Worm (Caenorhabditis elegans): Measurements from ENCODE around the gene clec-65.

clec-65 gene

ce11 chrII:12896666-12897065 is 4.5 kb upstream of the clec-65 start:
- TF ChIP-seq ceh-28 (tag; optimal IDR thresholded peaks at IDR 0.05) (no peak), vab-7 (GFP tag; IDR thresholded peaks at IDR 0.05) (no peak), Y75B8A.6 (GFP tag; IDR thresholded peaks at IDR 0.05) (no peak), set-16 (GFP tag; IDR thresholded peaks at IDR 0.05) (peak; percentile 56)

- TF ChIP-seq tag-97 (GFP tag; IDR thresholded peaks at IDR 0.05) (no peak), mes-2 (tag; optimal IDR thresholded peaks at IDR 0.05; ENCODE audit: poor library complexity, severe bottlenecking) (peak; percentile 2), ceh-82 (tag; optimal IDR thresholded peaks at IDR 0.05) (no peak), nhr-111 (GFP tag; optimal IDR thresholded peaks at IDR 0.05) (no peak), mdt-29 (GFP tag; IDR thresholded peaks at IDR 0.05) (no peak), lin-15B (tag; optimal IDR thresholded peaks at IDR 0.05) (no peak), Y105C5A.15 (GFP tag; IDR thresholded peaks at IDR 0.05) (no peak), nhr-77 (tag; optimal IDR thresholded peaks at IDR 0.05) (peak; percentile 42), aha-1 (tag) (peak; percentile 93)
Measured at ce11 chrII:12897361-12897760, 3.8 kb upstream of the clec-65 start.

- no peak for TF ChIP-seq tra-1 (GFP tag; IDR thresholded peaks at IDR 0.05)
Measured at ce11 chrII:12897942-12898341, 3.2 kb upstream of the clec-65 start, which contains the start of gene clec-64. Gene clec-64, plus strand, starts transcription at chrII:12898242.

ce11 chrII:12904174-12904573 is 3.0 kb downstream of the clec-65 start, which contains the start of gene clec-66:
Gene clec-66, plus strand, starts transcription at chrII:12904398.
- TF ChIP-seq F44E2.7 (GFP tag; IDR thresholded peaks at IDR 0.05) (no peak), mep-1 (tag; optimal IDR thresholded peaks at IDR 0.05) (no peak), daf-16 (GFP tag; optimal IDR thresholded peaks at IDR 0.05) (no peak), daf-16 (tag; optimal IDR thresholded peaks at IDR 0.05) (no peak), ztf-11 (tag; optimal IDR thresholded peaks at IDR 0.05) (no peak), ZK337.2 (GFP tag; IDR thresholded peaks at IDR 0.05) (no peak), dmd-6 (GFP tag; IDR thresholded peaks at IDR 0.05) (peak; percentile 47; the same call in 1 of the 2 replicates), nhr-6 (tag; optimal IDR thresholded peaks at IDR 0.05) (peak; percentile 30), madf-9 (GFP tag; conservative IDR thresholded peaks at IDR 0.05) (no peak), pqm-1 (tag; optimal IDR thresholded peaks at IDR 0.05) (peak; percentile 67)

ce11 chrII:12907070-12907469 is 5.9 kb downstream of the clec-65 start, which contains the start of gene nspb-11:
Gene nspb-11, plus strand, starts transcription at chrII:12907370.
- TF ChIP-seq nhr-28 (tag; optimal IDR thresholded peaks at IDR 0.05): no peak
- peak in 1 of 2 experiments; percentile 13 for TF ChIP-seq unc-62 (GFP tag; optimal IDR thresholded peaks at IDR 0.05 in 1 of 2)
- no peak for TF ChIP-seq unc-62 (tag; optimal IDR thresholded peaks at IDR 0.05)
- no peak for TF ChIP-seq tag-97 (GFP tag; IDR thresholded peaks at IDR 0.05)

ce11 chrII:12908779-12909178 is 7.7 kb downstream of the clec-65 start, which contains the start of gene ddn-2:
Gene ddn-2, plus strand, starts transcription at chrII:12909079.
- TF ChIP-seq daf-12 (tag; optimal IDR thresholded peaks at IDR 0.05) (no peak), nhr-28 (tag; optimal IDR thresholded peaks at IDR 0.05) (no peak), daf-19 (GFP tag; conservative IDR thresholded peaks at IDR 0.05) (no peak), arid-1 (GFP tag; conservative IDR thresholded peaks at IDR 0.05) (no peak), unc-62 (GFP tag; optimal IDR thresholded peaks at IDR 0.05 in 1 of 2) (no peak), unc-62 (tag; optimal IDR thresholded peaks at IDR 0.05) (no peak), nhr-48 (tag; optimal IDR thresholded peaks at IDR 0.05) (no peak), daf-16 (GFP tag; optimal IDR thresholded peaks at IDR 0.05) (no peak), daf-16 (tag; optimal IDR thresholded peaks at IDR 0.05) (no peak), dmd-6 (GFP tag; IDR thresholded peaks at IDR 0.05) (no peak), zip-2 (tag; optimal IDR thresholded peaks at IDR 0.05) (no peak), F44E2.7 (GFP tag; IDR thresholded peaks at IDR 0.05) (no peak)

All from whole organism, L4 larva.